Fruit fly (Drosophila melanogaster): ENCODE results near the gene stx.

DNA sequence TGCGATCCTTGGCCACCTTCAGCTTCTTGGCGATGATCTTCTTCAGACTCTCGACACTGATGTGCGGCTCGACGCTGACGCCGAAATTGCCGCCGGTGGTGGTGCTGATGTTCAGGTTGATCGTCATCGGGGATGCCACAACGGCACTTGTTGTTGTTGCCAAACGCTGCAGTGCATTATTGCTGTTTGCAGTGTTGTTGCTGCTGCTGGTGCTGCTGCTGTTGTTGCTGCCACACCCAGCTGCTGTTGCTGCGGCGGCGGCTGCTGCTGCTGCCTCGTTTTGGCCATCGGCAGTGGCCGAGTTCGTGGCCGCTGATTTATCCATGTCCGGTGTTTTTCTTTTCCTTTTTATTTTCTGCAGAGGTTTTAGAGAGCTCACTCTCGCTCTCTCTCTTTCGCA, 918 bp downstream of the stx start:
- TF ChIP-seq Dp (GFP tag; optimal IDR thresholded peaks at IDR 0.05) (no peak), CG31388 (GFP tag; optimal IDR thresholded peaks at IDR 0.05) (no peak), CG7372 (GFP tag; IDR thresholded peaks at IDR 0.05) (no peak), mld (GFP tag; IDR thresholded peaks at IDR 0.05; ENCODE audit: partially characterized antibody) (no peak), vvl (GFP tag; IDR thresholded peaks at IDR 0.05) (no peak), ash1 (GFP tag; optimal IDR thresholded peaks at IDR 0.05) (no peak), Mad (GFP tag; optimal IDR thresholded peaks at IDR 0.05) (no peak)

Data from whole organism, embryonic.